Worm (Caenorhabditis elegans) whole organism, L4/young adult: Measurements from ENCODE around the gene rgs-2.

Source experiments
- W03F9.2 ChIP-seq: fragments of 150-350 bp; optimal IDR thresholded peaks from 2 replicates; lab custom pipeline; 2014; ENCODE audit warnings: missing biosample characterization, missing genetic modification characterization
- him-1 ChIP-seq: sonication (generic microtip); optimal IDR thresholded peaks from 2 replicates; lab custom pipeline; 2016; ENCODE audit warnings: missing genotype, missing genetic modification reagents, missing genetic modification characterization, missing compliant biosample characterization

- TF ChIP-seq W03F9.2, result no peak
- no peak for TF ChIP-seq him-1
Observed at ce11 chrX:12677113-12677512, 35.3 kb upstream of the rgs-2 start.
